Worm (Caenorhabditis elegans) whole organism, young adult: ENCODE results near the gene F35H8.12.

Experiments
- F37B4.10 ChIP-seq: fragments of 200-800 bp; sonication (Bioruptor generic); IDR thresholded peaks from 2 replicates; pipeline ENCODE4 v1.3.6; 2022; ENCODE audit warnings: missing genetic modification characterization, missing compliant biosample characterization
- F57A8.1 ChIP-seq: fragments of 200-800 bp; sonication (Bioruptor generic); optimal IDR thresholded peaks from 2 replicates; lab custom pipeline; 2018; ENCODE audit warnings: mild to moderate bottlenecking, missing genetic modification characterization, moderate library complexity, missing compliant biosample characterization
- K11D2.4 ChIP-seq: fragments of 200-800 bp; sonication (Bioruptor generic); IDR thresholded peaks from 2 replicates; pipeline ENCODE4 v1.3.6; 2022; ENCODE audit warnings: missing genetic modification reagents, missing genetic modification characterization, missing compliant biosample characterization
- ZK185.1 ChIP-seq: sonication (generic microtip); optimal IDR thresholded peaks from 2 replicates; lab custom pipeline; 2016; ENCODE audit warnings: mild to moderate bottlenecking, missing genetic modification characterization, missing compliant biosample characterization; ENCODE audit not compliant: poor library complexity, severe bottlenecking
- bed-2 ChIP-seq: fragments of 200-800 bp; sonication (Bioruptor generic); IDR thresholded peaks from 2 replicates; pipeline ENCODE4 v1.3.6; 2022; ENCODE audit warnings: missing genetic modification reagents, missing genetic modification characterization, missing compliant biosample characterization
- ceh-58 ChIP-seq: fragments of 200-800 bp; sonication (Bioruptor generic); IDR thresholded peaks from 2 replicates; pipeline ENCODE4 v1.3.6; 2022; ENCODE audit warnings: missing genetic modification characterization, missing compliant biosample characterization
- snpc-3.4 ChIP-seq: sonication (generic microtip); optimal IDR thresholded peaks from 2 replicates; lab custom pipeline; 2017; ENCODE audit warnings: missing genetic modification characterization, mild to moderate bottlenecking, missing compliant biosample characterization, antibody characterized with exemption, moderate library complexity, missing genotype, missing genetic modification reagents
- snpc-4 ChIP-seq, 5 experiments: fragments of 150-350 bp in 1 of 5; sonication (generic microtip) in 4 of 5; optimal IDR thresholded peaks; 2 replicates each; lab custom pipeline; 2014 to 2018; ENCODE audit warnings: missing genetic modification characterization in 5 of 5, missing biosample characterization in 3 of 5, antibody characterized with exemption in 2 of 5, mild to moderate bottlenecking in 2 of 5, missing compliant biosample characterization in 2 of 5, missing genotype in 2 of 5, moderate library complexity in 2 of 5, missing genetic modification reagents in 1 of 5
- zfh-2 ChIP-seq: fragments of 200-800 bp; sonication (Bioruptor generic); conservative IDR thresholded peaks from 2 replicates; pipeline ENCODE4 v1.3.6; 2022; ENCODE audit warnings: missing genetic modification reagents, missing genetic modification characterization, missing compliant biosample characterization

DNA sequence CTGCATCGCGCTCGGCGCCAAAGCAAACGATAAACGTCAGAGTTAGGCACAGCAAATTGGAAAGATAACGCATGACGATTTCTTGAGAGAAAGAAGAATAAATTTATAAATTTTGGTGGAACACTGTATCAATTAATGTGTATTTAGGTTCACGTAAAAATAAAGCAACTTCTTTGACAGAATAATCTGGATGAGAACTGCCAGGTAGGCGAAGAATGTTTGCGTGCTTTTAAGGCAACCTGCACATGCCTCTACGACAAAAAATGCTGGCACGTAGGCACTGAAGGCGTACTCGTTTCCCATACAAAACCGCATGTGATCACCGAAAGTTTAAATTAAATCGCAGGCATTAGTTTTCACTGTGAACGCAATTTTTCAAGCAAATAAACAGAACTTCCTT is 1.5 kb downstream of the F35H8.12 start, which contains the start of gene F35H8.1:
- TF ChIP-seq snpc-3.4 (tag; lab: Kevin White, UChicago): no peak
- TF ChIP-seq F37B4.10 (GFP tag; lab: Robert Waterston, UW): no peak
- TF ChIP-seq ceh-58 (GFP tag; lab: Robert Waterston, UW): no peak
- no peak for TF ChIP-seq ZK185.1 (tag; lab: Kevin White, UChicago)
- no peak for TF ChIP-seq snpc-4 (GFP tag; optimal IDR thresholded peaks at IDR 0.05; lab: Kevin White, UChicago)
- TF ChIP-seq snpc-4 (tag; optimal IDR thresholded peaks at IDR 0.05; lab: Kevin White, UChicago): no peak
- TF ChIP-seq zfh-2: no peak
- TF ChIP-seq K11D2.4: no peak
- no peak for TF ChIP-seq F57A8.1 (GFP tag; lab: Kevin White, UChicago)
- no peak for TF ChIP-seq bed-2
